Worm (Caenorhabditis elegans): ENCODE results near the gene C09H10.5.

DNA sequence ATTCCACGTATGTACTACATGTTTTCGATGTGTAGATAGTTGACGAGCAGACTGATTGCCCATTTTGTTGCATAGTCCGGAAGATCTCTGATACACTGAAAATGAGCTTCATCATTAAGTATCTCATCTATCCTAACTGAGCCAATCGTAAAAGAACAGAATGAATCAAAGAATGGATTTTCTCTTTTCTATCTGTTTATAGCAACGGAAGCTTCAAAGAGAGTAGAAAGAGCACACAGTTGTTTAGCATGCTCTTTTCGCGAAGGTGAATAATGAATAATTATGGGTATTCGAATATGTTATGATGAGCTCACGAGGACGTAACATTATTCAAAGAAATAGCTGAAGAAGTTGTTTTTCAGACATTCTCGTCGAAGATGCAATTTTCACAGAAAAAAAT is 7.5 kb upstream of the C09H10.5 start, which contains the start of gene glb-4:
- TF ChIP-seq snpc-3.4 (tag; optimal IDR thresholded peaks at IDR 0.05) (no peak), sea-2 (GFP tag; IDR thresholded peaks at IDR 0.05) (no peak), ztf-6 (GFP tag; IDR thresholded peaks at IDR 0.05) (no peak), F55B11.4 (tag; optimal IDR thresholded peaks at IDR 0.05; ENCODE audit: borderline replicate concordance, insufficient read depth) (no peak), madf-6 (GFP tag; IDR thresholded peaks at IDR 0.05) (no peak), ztf-28 (GFP tag; IDR thresholded peaks at IDR 0.05) (no peak), bed-1 (GFP tag; IDR thresholded peaks at IDR 0.05) (no peak), Y53G8AR.9 (GFP tag; conservative IDR thresholded peaks at IDR 0.05) (no peak), pha-4 (tag; optimal IDR thresholded peaks at IDR 0.05) (no peak), ama-1 (optimal IDR thresholded peaks at IDR 0.05) (no peak), ama-1 (GFP tag; optimal IDR thresholded peaks at IDR 0.05) (no peak)
